Worm (Caenorhabditis elegans): ENCODE data around the gene atf-6.

The atf-6 gene

DNA sequence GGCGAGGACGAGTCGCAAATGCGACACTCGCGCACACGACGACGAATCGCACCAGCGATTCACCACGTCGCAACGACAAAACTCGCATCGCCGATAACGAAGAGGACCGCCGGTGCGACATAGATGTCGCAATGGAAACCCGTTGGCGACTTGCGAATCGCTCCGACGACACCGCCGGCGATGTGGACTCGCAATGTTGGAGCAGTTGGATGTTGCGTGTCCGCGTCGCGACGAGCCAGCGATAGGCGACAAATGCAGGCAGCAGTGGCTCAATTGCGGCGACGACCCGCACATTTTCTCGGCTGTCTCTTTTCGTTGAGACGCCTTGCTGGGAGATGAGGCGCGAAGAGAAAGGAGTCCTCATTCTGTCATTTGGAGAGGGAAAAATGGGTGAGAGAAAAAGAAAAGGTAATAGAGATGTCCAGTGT lies 28.6 kb upstream of the atf-6 start (continued):
- TF ChIP-seq pqm-1 (tag; optimal IDR thresholded peaks at IDR 0.05) (no peak), elt-3 (tag; optimal IDR thresholded peaks at IDR 0.05) (no peak), mab-9 (GFP tag; IDR thresholded peaks at IDR 0.05) (no peak), ets-5 (GFP tag; IDR thresholded peaks at IDR 0.05) (no peak), sptf-1 (tag; optimal IDR thresholded peaks at IDR 0.05) (no peak), nhr-237 (tag; optimal IDR thresholded peaks at IDR 0.05) (no peak), nhr-19 (GFP tag; conservative IDR thresholded peaks at IDR 0.05) (peak; percentile 24; the same call in 1 of the 2 replicates), mep-1 (tag; optimal IDR thresholded peaks at IDR 0.05) (peak; percentile 50), fkh-10 (GFP tag; optimal IDR thresholded peaks at IDR 0.05) (peak; percentile 64), unc-98 (GFP tag; IDR thresholded peaks at IDR 0.05) (no peak), zag-1 (tag; optimal IDR thresholded peaks at IDR 0.05) (no peak), swsn-7 (tag; optimal IDR thresholded peaks at IDR 0.05) (peak; percentile 60), C34B4.2 (tag; optimal IDR thresholded peaks at IDR 0.05) (no peak), isw-1 (GFP tag; IDR thresholded peaks at IDR 0.05) (peak; percentile 16; the same call in 1 of the 2 replicates), lin-39 (tag; optimal IDR thresholded peaks at IDR 0.05) (no peak), xbp-1 (tag; optimal IDR thresholded peaks at IDR 0.05) (peak; percentile 34), nhr-77 (tag; optimal IDR thresholded peaks at IDR 0.05) (no peak), jun-1 (tag; optimal IDR thresholded peaks at IDR 0.05) (peak; percentile 35), hlh-4 (tag; optimal IDR thresholded peaks at IDR 0.05) (no peak), lin-15B (tag; optimal IDR thresholded peaks at IDR 0.05) (no peak), irx-1 (tag; optimal IDR thresholded peaks at IDR 0.05) (peak; percentile 9), aha-1 (tag; optimal IDR thresholded peaks at IDR 0.05) (no peak), unc-86 (tag; optimal IDR thresholded peaks at IDR 0.05) (peak; percentile 26), nhr-11 (tag; optimal IDR thresholded peaks at IDR 0.05) (no peak), alr-1 (tag; optimal IDR thresholded peaks at IDR 0.05; ENCODE audit: borderline replicate concordance) (no peak), hlh-17 (GFP tag; optimal IDR thresholded peaks at IDR 0.05; ENCODE audit: borderline replicate concordance) (no peak), efl-1 (optimal IDR thresholded peaks at IDR 0.05) (no peak), efl-1 (GFP tag; optimal IDR thresholded peaks at IDR 0.05 in 1 of 2) (no peak), unc-62 (GFP tag; optimal IDR thresholded peaks at IDR 0.05) (no peak), lin-35 (GFP tag; optimal IDR thresholded peaks at IDR 0.05) (peak; percentile 6 to 16), aly-2 (tag; optimal IDR thresholded peaks at IDR 0.05) (no peak), nhr-71 (tag; optimal IDR thresholded peaks at IDR 0.05) (peak; percentile 60), C04F5.9 (tag; optimal IDR thresholded peaks at IDR 0.05) (no peak), dsc-1 (tag; optimal IDR thresholded peaks at IDR 0.05) (peak; percentile 81), Y116A8C.19 (tag; optimal IDR thresholded peaks at IDR 0.05; ENCODE audit: borderline replicate concordance) (no peak), pax-3 (tag; optimal IDR thresholded peaks at IDR 0.05) (peak; percentile 73), nhr-76 (tag; optimal IDR thresholded peaks at IDR 0.05) (no peak), lir-3 (tag; optimal IDR thresholded peaks at IDR 0.05; ENCODE audit: poor library complexity) (no peak), rnt-1 (tag; optimal IDR thresholded peaks at IDR 0.05) (peak; percentile 43), nhr-90 (tag; optimal IDR thresholded peaks at IDR 0.05; ENCODE audit: poor library complexity) (no peak), skn-1 (tag; optimal IDR thresholded peaks at IDR 0.05) (peak; percentile 17), blmp-1 (tag; optimal IDR thresholded peaks at IDR 0.05) (peak; percentile 79), tbx-2 (tag; optimal IDR thresholded peaks at IDR 0.05) (peak; percentile 27), nhr-20 (tag; optimal IDR thresholded peaks at IDR 0.05) (peak; percentile 43), ceh-88 (GFP tag; IDR thresholded peaks at IDR 0.05) (0 out of 2 replicates have a peak, but pooled peaks have one; percentile 19), mef-2 (tag; optimal IDR thresholded peaks at IDR 0.05) (no peak), vab-15 (tag; optimal IDR thresholded peaks at IDR 0.05) (no peak), ceh-82 (tag; optimal IDR thresholded peaks at IDR 0.05) (peak in 2 of 3 experiments; percentile 25 to 34), nhr-47 (tag; optimal IDR thresholded peaks at IDR 0.05) (peak; percentile 75), ama-1 (optimal IDR thresholded peaks at IDR 0.05) (no peak), hpl-2 (GFP tag; optimal IDR thresholded peaks at IDR 0.05) (no peak), fkh-4 (tag; optimal IDR thresholded peaks at IDR 0.05; ENCODE audit: borderline replicate concordance) (no peak)
